Worm (Caenorhabditis elegans): ENCODE data around the gene T18D3.6.

T18D3.6 gene

DNA sequence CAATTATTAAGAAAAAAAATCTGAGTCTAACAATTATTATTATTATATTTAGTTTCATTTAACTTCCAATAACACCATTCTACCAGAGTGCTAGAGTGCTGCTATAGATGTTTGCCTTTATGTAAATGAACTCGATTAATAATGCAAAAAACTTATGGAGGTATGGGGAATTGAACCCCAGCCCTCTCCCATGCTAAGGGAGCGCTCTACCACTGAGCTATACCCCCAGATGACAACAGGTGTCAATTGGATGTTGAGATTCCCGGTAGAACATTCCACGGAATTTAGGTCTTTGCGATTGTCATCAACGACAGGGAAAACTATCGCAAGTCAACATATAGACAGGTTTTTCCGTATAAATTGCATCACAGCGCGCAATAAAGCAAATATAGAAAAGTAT is 8.3 kb downstream of the T18D3.6 start:
- peak; percentile 79 for TF ChIP-seq spr-1 (tag; optimal IDR thresholded peaks at IDR 0.05)
- peak; percentile 75 for TF ChIP-seq vab-7 (GFP tag; IDR thresholded peaks at IDR 0.05)
- peak; percentile 32 for TF ChIP-seq spr-3 (GFP tag; optimal IDR thresholded peaks at IDR 0.05)
- TF ChIP-seq dmd-9 (GFP tag; IDR thresholded peaks at IDR 0.05), result peak; percentile 87
- peak; percentile 70 for TF ChIP-seq hmg-1.1 (GFP tag; IDR thresholded peaks at IDR 0.05)
- TF ChIP-seq F26F4.8 (GFP tag; conservative IDR thresholded peaks at IDR 0.05), result peak; percentile 86
- 0 out of 2 replicates have a peak, but pooled peaks have one; percentile 44 for TF ChIP-seq mdt-29 (GFP tag; IDR thresholded peaks at IDR 0.05)
- peak; percentile 55 for TF ChIP-seq zfp-2 (tag; optimal IDR thresholded peaks at IDR 0.05)
- TF ChIP-seq nhr-10 (tag; optimal IDR thresholded peaks at IDR 0.05), result peak; percentile 5
- TF ChIP-seq dve-1 (tag; optimal IDR thresholded peaks at IDR 0.05; ENCODE audit: insufficient read depth), result peak; percentile 42
- TF ChIP-seq ceh-62 (tag; optimal IDR thresholded peaks at IDR 0.05), result no peak
- TF ChIP-seq tra-1 (GFP tag; IDR thresholded peaks at IDR 0.05), result peak; percentile 67; the same call in 1 of the 2 replicates
- TF ChIP-seq daf-16 (GFP tag; optimal IDR thresholded peaks at IDR 0.05), result peak; percentile 23 to 81
- TF ChIP-seq daf-16 (tag; optimal IDR thresholded peaks at IDR 0.05), result peak; percentile 73
- TF ChIP-seq daf-8 (GFP tag; IDR thresholded peaks at IDR 0.05), result no peak
- TF ChIP-seq nhr-11 (tag; optimal IDR thresholded peaks at IDR 0.05), result no peak
- peak; percentile 74 for TF ChIP-seq daf-19 (GFP tag; conservative IDR thresholded peaks at IDR 0.05)
- TF ChIP-seq fos-1 (tag; optimal IDR thresholded peaks at IDR 0.05), result no peak
- TF ChIP-seq unc-62 (GFP tag; optimal IDR thresholded peaks at IDR 0.05 in 1 of 2), result no peak
- TF ChIP-seq unc-62 (tag; optimal IDR thresholded peaks at IDR 0.05), result no peak
- peak; percentile 64 for TF ChIP-seq aly-2 (tag; optimal IDR thresholded peaks at IDR 0.05)
- TF ChIP-seq T26A8.4 (GFP tag; IDR thresholded peaks at IDR 0.05), result peak; percentile 88
- TF ChIP-seq dmd-8 (GFP tag; IDR thresholded peaks at IDR 0.05), result peak; percentile 94
- TF ChIP-seq snpc-1.2 (GFP tag; IDR thresholded peaks at IDR 0.05), result no peak; the same call in 1 of the 2 replicates
- no peak for TF ChIP-seq T20F7.1 (GFP tag; optimal IDR thresholded peaks at IDR 0.05)
- peak; percentile 71 for TF ChIP-seq nhr-48 (tag; optimal IDR thresholded peaks at IDR 0.05)
- TF ChIP-seq hlh-11 (tag; optimal IDR thresholded peaks at IDR 0.05), result peak; percentile 67
- peak; percentile 76 for TF ChIP-seq nhr-102 (tag; optimal IDR thresholded peaks at IDR 0.05)
- TF ChIP-seq ztf-7 (tag; optimal IDR thresholded peaks at IDR 0.05), result peak; percentile 74
- TF ChIP-seq mes-2 (tag; optimal IDR thresholded peaks at IDR 0.05; ENCODE audit: poor library complexity, severe bottlenecking), result peak; percentile 73
- TF ChIP-seq ceh-20 (GFP tag; IDR thresholded peaks at IDR 0.05), result peak; percentile 64; the same call in 1 of the 2 replicates
- no peak for TF ChIP-seq daf-12 (tag; optimal IDR thresholded peaks at IDR 0.05)
- TF ChIP-seq egl-43 (GFP tag; IDR thresholded peaks at IDR 0.05), result peak; percentile 90
- peak; percentile 20 for TF ChIP-seq nhr-6 (tag; optimal IDR thresholded peaks at IDR 0.05)
- TF ChIP-seq Y5F2A.4 (GFP tag; optimal IDR thresholded peaks at IDR 0.05), result peak; percentile 68
- no peak for TF ChIP-seq fkh-10 (GFP tag; optimal IDR thresholded peaks at IDR 0.05)
- no peak for TF ChIP-seq jun-1 (tag; optimal IDR thresholded peaks at IDR 0.05)
- peak; percentile 78 for TF ChIP-seq arid-1 (GFP tag; conservative IDR thresholded peaks at IDR 0.05)
- TF ChIP-seq duxl-1 (tag; optimal IDR thresholded peaks at IDR 0.05; ENCODE audit: poor library complexity), result peak; percentile 71
- peak; percentile 60 for TF ChIP-seq lin-13 (GFP tag; optimal IDR thresholded peaks at IDR 0.05)
- peak; percentile 9 to 78 for TF ChIP-seq hif-1 (tag; optimal IDR thresholded peaks at IDR 0.05)
- TF ChIP-seq nhr-42 (GFP tag; IDR thresholded peaks at IDR 0.05), result 0 out of 2 replicates have a peak, but pooled peaks have one; percentile 65
- TF ChIP-seq set-16 (GFP tag; IDR thresholded peaks at IDR 0.05), result no peak
- peak; percentile 24 for TF ChIP-seq R02D3.7 (tag; optimal IDR thresholded peaks at IDR 0.05)
- no peak for TF ChIP-seq ces-1 (GFP tag; optimal IDR thresholded peaks at IDR 0.05)
- peak; percentile 30 for TF ChIP-seq dpl-1 (GFP tag; optimal IDR thresholded peaks at IDR 0.05)
- TF ChIP-seq nhr-25 (tag; optimal IDR thresholded peaks at IDR 0.05; ENCODE audit: borderline replicate concordance, insufficient read depth), result peak; percentile 34
- no peak for TF ChIP-seq attf-4 (tag; optimal IDR thresholded peaks at IDR 0.05)
- TF ChIP-seq F44E2.7 (GFP tag; IDR thresholded peaks at IDR 0.05), result 0 out of 2 replicates have a peak, but pooled peaks have one; percentile 13
- TF ChIP-seq Y75B8A.6 (GFP tag; IDR thresholded peaks at IDR 0.05), result no peak
- TF ChIP-seq zfp-3 (GFP tag; conservative IDR thresholded peaks at IDR 0.05), result peak; percentile 75; the same call in 1 of the 2 replicates

All from whole organism, L4 larva.